Worm (Caenorhabditis elegans) whole organism, mixed stage, embryonic: Measurements from ENCODE around the gene clec-83.

ENCODE experiments used
- bed-3 ChIP-seq: fragments of 200-800 bp; sonication (Bioruptor generic); optimal IDR thresholded peaks from 3 replicates; lab custom pipeline; 2018; ENCODE audit warnings: mild to moderate bottlenecking, missing genetic modification characterization, moderate library complexity, missing compliant biosample characterization
- ceh-43 ChIP-seq: fragments of 200-800 bp; sonication (Bioruptor generic); optimal IDR thresholded peaks from 2 replicates; lab custom pipeline; 2018; ENCODE audit warnings: mild to moderate bottlenecking, missing genetic modification characterization, moderate library complexity, missing compliant biosample characterization
- drap-1 ChIP-seq: fragments of 200-800 bp; sonication (Bioruptor generic); optimal IDR thresholded peaks from 3 replicates; lab custom pipeline; 2018; ENCODE audit warnings: mild to moderate bottlenecking, missing genetic modification characterization, missing compliant biosample characterization
- unc-39 ChIP-seq: fragments of 150-350 bp; optimal IDR thresholded peaks from 2 replicates; lab custom pipeline; 2014; ENCODE audit warnings: missing biosample characterization, missing genetic modification characterization
- unc-62 ChIP-seq: fragments of 150-350 bp; optimal IDR thresholded peaks from 2 replicates; lab custom pipeline; 2014; ENCODE audit warnings: missing biosample characterization, missing genetic modification reagents, missing genetic modification characterization

DNA sequence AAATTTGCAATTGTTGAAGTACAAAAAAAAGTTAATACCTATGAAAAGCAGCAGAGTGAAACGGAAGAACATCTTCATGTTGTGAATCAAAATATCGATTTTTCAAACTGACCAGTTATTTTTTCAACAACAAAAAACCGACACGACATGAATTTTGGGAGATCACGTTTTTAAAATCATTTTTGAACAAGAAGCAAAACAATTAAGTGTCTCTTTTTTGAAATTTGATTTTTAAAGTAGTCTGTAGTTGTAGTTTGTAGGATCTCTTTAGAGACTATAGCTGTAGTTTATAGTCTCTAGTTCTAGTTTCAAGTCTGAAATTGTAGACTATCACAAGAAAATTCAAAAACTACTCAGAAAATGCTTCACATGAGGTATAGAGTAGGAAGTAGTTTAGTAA is 2.6 kb upstream of the clec-83 start, which contains the start of gene Y54G2A.15:
- TF ChIP-seq ceh-43 (no peak), bed-3 (GFP tag; lab: Kevin White, UChicago) (no peak), unc-62 (GFP tag; lab: Kevin White, UChicago) (no peak), unc-39 (no peak), drap-1 (GFP tag; lab: Kevin White, UChicago) (no peak)
